Worm (Caenorhabditis elegans): ENCODE results near the gene tag-335.

The tag-335 gene

DNA sequence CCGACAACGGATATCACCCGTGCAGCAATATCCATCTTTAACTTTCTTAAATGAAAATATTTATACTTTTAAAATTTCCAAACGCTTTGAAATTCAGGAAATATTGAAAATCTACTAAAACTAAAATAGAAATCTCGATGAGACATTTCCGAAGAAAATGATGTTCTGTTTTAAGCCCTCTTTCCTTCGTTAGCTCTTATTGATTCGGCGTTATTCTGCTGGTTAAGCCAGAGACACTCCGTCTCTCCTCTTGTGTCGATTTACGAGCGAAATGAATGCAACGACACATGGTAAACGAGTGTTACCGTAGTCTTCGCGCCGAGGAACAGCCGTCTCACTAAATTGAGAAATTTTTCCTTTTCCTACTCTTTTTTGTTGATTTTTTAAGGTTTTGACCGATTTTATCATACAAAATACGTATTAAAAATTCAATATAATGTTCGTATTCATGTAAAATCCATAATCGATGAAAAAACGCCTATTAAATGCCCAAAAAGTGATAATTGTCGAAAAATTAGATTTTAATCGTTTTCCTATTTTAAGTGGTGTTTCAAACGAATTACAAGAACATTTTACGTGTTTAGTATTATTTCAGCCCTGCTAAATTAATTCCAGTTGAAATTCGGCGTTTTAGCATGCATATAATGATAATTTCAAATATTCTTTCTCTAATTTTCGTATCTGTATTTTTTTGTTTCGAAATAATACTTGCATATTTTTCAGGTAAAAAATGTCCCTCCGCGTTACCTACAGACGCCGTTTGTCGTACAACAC lies 9.9 kb downstream of the tag-335 start, which contains the start of the genes ppm-1.H and rpl-34 (continued):
- TF ChIP-seq spr-3 (GFP tag; optimal IDR thresholded peaks at IDR 0.05): no peak
- TF ChIP-seq tag-97 (GFP tag; IDR thresholded peaks at IDR 0.05): no peak
- TF ChIP-seq nhr-6 (tag; optimal IDR thresholded peaks at IDR 0.05): peak; percentile 68
- no peak for TF ChIP-seq zip-2 (tag; optimal IDR thresholded peaks at IDR 0.05)
- no peak for TF ChIP-seq fos-1 (tag; optimal IDR thresholded peaks at IDR 0.05)
- TF ChIP-seq lin-38 (GFP tag; IDR thresholded peaks at IDR 0.05): no peak
- no peak for TF ChIP-seq skn-1 (tag; optimal IDR thresholded peaks at IDR 0.05)
- TF ChIP-seq nhr-111 (GFP tag; optimal IDR thresholded peaks at IDR 0.05): no peak
- TF ChIP-seq unc-39 (tag; optimal IDR thresholded peaks at IDR 0.05): no peak
- no peak for TF ChIP-seq madf-5 (GFP tag; IDR thresholded peaks at IDR 0.05)
- TF ChIP-seq rbr-2 (tag; optimal IDR thresholded peaks at IDR 0.05): peak; percentile 54
- TF ChIP-seq mdl-1 (tag; optimal IDR thresholded peaks at IDR 0.05): peak in 1 of 2 experiments; percentile 43
- TF ChIP-seq lsy-2 (tag; optimal IDR thresholded peaks at IDR 0.05): peak; percentile 90 to 98
- TF ChIP-seq dpl-1 (GFP tag; optimal IDR thresholded peaks at IDR 0.05): peak; percentile 56
- peak; percentile 1 for TF ChIP-seq nhr-77 (tag; optimal IDR thresholded peaks at IDR 0.05)
- TF ChIP-seq hmg-1.1 (GFP tag; IDR thresholded peaks at IDR 0.05): 0 out of 2 replicates have a peak, but pooled peaks have one; percentile 30
- TF ChIP-seq unc-130 (GFP tag; optimal IDR thresholded peaks at IDR 0.05): peak; percentile 2
- TF ChIP-seq hif-1 (tag; optimal IDR thresholded peaks at IDR 0.05): peak in 1 of 2 experiments; percentile 39
- no peak for TF ChIP-seq daf-19 (GFP tag; conservative IDR thresholded peaks at IDR 0.05)
- no peak for TF ChIP-seq attf-4 (tag; optimal IDR thresholded peaks at IDR 0.05)
- TF ChIP-seq nhr-25 (tag; optimal IDR thresholded peaks at IDR 0.05; ENCODE audit: borderline replicate concordance, insufficient read depth): no peak
- TF ChIP-seq mxl-3 (GFP tag; optimal IDR thresholded peaks at IDR 0.05): no peak
- peak; percentile 66 for TF ChIP-seq R02D3.7 (tag; optimal IDR thresholded peaks at IDR 0.05)
- TF ChIP-seq mep-1 (tag; optimal IDR thresholded peaks at IDR 0.05): peak; percentile 67
- no peak for TF ChIP-seq daf-12 (tag; optimal IDR thresholded peaks at IDR 0.05)
- no peak for TF ChIP-seq nhr-41 (GFP tag; IDR thresholded peaks at IDR 0.05)
- TF ChIP-seq ceh-32 (tag; optimal IDR thresholded peaks at IDR 0.05; ENCODE audit: poor library complexity): no peak
- TF ChIP-seq Y48G9A.11 (GFP tag; IDR thresholded peaks at IDR 0.05): no peak
- TF ChIP-seq egl-27 (tag; optimal IDR thresholded peaks at IDR 0.05): no peak
- no peak for TF ChIP-seq T26A8.4 (GFP tag; IDR thresholded peaks at IDR 0.05)
- no peak for TF ChIP-seq mdt-29 (GFP tag; IDR thresholded peaks at IDR 0.05)
- no peak for TF ChIP-seq mxl-2 (GFP tag; conservative IDR thresholded peaks at IDR 0.05)
- TF ChIP-seq dmd-8 (GFP tag; IDR thresholded peaks at IDR 0.05): no peak
- no peak for TF ChIP-seq nhr-10 (tag; optimal IDR thresholded peaks at IDR 0.05)
- no peak for TF ChIP-seq ceh-20 (GFP tag; IDR thresholded peaks at IDR 0.05)
- no peak for TF ChIP-seq nhr-42 (GFP tag; IDR thresholded peaks at IDR 0.05)
- TF ChIP-seq set-16 (GFP tag; IDR thresholded peaks at IDR 0.05): no peak
- no peak for TF ChIP-seq nhr-237 (tag; optimal IDR thresholded peaks at IDR 0.05)
- no peak for TF ChIP-seq lin-1 (GFP tag; IDR thresholded peaks at IDR 0.05)
- no peak for TF ChIP-seq dve-1 (tag; optimal IDR thresholded peaks at IDR 0.05; ENCODE audit: insufficient read depth)
- TF ChIP-seq lin-15B (tag; optimal IDR thresholded peaks at IDR 0.05): no peak
- TF ChIP-seq lir-3 (tag; optimal IDR thresholded peaks at IDR 0.05): no peak
- TF ChIP-seq madf-9 (GFP tag; conservative IDR thresholded peaks at IDR 0.05): no peak
- no peak for TF ChIP-seq ZK546.5 (tag; optimal IDR thresholded peaks at IDR 0.05)
- TF ChIP-seq hlh-30 (tag; optimal IDR thresholded peaks at IDR 0.05; ENCODE audit: insufficient read depth): peak; percentile 78
- TF ChIP-seq daf-8 (GFP tag; IDR thresholded peaks at IDR 0.05): no peak
- TF ChIP-seq D1046.2 (GFP tag; IDR thresholded peaks at IDR 0.05): peak; percentile 94
- TF ChIP-seq sdz-12 (GFP tag; optimal IDR thresholded peaks at IDR 0.05): no peak
- TF ChIP-seq aha-1 (tag): no peak
- no peak for TF ChIP-seq tra-1 (GFP tag; IDR thresholded peaks at IDR 0.05)
- no peak for TF ChIP-seq jun-1 (tag; optimal IDR thresholded peaks at IDR 0.05)

All from whole organism, L4 larva.